Worm (Caenorhabditis elegans) whole organism, late embryonic: ENCODE results near the gene gst-4.

Experiments
- T23F11.4 ChIP-seq: fragments of 200-800 bp; sonication (Bioruptor generic); optimal IDR thresholded peaks from 2 replicates; lab custom pipeline; 2018; ENCODE audit warnings: mild to moderate bottlenecking, missing genetic modification characterization, missing compliant biosample characterization
- ama-1 ChIP-seq: fragments of 150-350 bp; optimal IDR thresholded peaks from 2 replicates; lab custom pipeline; 2014
- ceh-9 ChIP-seq: sonication (generic microtip); optimal IDR thresholded peaks from 2 replicates; lab custom pipeline; 2016; ENCODE audit warnings: mild to moderate bottlenecking, missing genetic modification characterization, inconsistent platforms, missing compliant biosample characterization
- fkh-10 ChIP-seq: fragments of 150-350 bp; optimal IDR thresholded peaks from 2 replicates; lab custom pipeline; 2014; ENCODE audit warnings: missing biosample characterization, missing genetic modification reagents, missing genetic modification characterization
- pag-3 ChIP-seq: sonication (generic microtip); optimal IDR thresholded peaks from 2 replicates; lab custom pipeline; 2016; ENCODE audit warnings: missing compliant biosample characterization, missing genetic modification characterization, borderline replicate concordance
- pha-4 ChIP-seq: fragments of 150-350 bp; optimal IDR thresholded peaks from 2 replicates; lab custom pipeline; 2018; ENCODE audit warnings: missing biosample characterization, missing genetic modification reagents, missing genetic modification characterization
- rnt-1 ChIP-seq: sonication (generic microtip); optimal IDR thresholded peaks from 2 replicates; lab custom pipeline; 2016; ENCODE audit warnings: missing genetic modification characterization, missing compliant biosample characterization

ce11 chrIV:10190586-10190985 lies 48.6 kb downstream of the gst-4 start:
- TF ChIP-seq T23F11.4, result no peak
- no peak for TF ChIP-seq rnt-1 (tag; lab: Kevin White, UChicago)
- TF ChIP-seq pha-4 (tag; lab: Kevin White, UChicago), result no peak
- TF ChIP-seq ama-1 (lab: Kevin White, UChicago), result no peak
- no peak for TF ChIP-seq ceh-9 (tag; lab: Kevin White, UChicago)
- TF ChIP-seq pag-3 (tag; lab: Kevin White, UChicago), result no peak
- TF ChIP-seq fkh-10 (GFP tag; lab: Kevin White, UChicago), result no peak
